Fruit fly (Drosophila melanogaster) ovary, adult (tissue): ENCODE measurements around the gene sti.

Experiments used
- CG17801 ChIP-seq: fragments of 200-800 bp; optimal IDR thresholded peaks from 2 replicates; lab custom pipeline; 2019; ENCODE audit warnings: missing biosample characterization, mild to moderate bottlenecking, missing genetic modification characterization, moderate library complexity; ENCODE audit not compliant: partially characterized antibody

Gene sti

DNA sequence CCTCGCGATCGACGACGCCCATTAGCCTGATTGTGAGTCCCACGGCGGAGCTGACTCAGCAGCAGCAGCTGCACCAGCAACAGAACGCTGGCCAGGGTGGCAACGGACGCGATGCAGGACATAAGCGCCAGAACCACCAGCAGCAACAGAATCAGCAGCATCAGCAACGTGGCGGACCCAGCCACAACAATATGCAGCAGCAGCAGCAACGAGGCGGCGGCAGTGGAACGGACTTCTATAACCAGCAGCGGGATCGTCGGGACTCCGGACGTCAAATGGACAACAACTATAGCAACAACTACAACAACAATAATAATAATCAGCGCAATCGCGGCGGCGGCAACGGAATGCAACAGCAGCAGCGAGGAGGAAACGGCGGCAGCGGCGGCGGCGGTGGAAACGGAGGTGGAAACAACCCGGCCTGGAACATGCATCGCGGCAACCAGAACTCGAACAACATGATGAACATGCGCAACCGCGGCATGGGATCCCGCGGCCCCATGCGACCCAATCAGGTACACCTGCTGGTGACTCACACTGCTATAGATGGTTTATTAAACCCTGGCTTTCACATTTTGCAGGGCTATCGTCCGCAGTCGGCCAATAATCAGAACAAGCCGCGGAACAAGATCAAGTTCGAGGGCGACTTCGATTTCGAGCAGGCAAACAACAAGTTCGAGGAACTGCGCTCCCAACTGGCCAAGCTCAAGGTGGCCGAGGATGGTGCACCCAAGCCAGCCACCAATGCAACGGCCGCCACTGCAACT, 3.0 kb upstream of the sti start:
- no peak for TF ChIP-seq CG17801 (GFP tag; lab: Kevin White, UChicago)

DNA sequence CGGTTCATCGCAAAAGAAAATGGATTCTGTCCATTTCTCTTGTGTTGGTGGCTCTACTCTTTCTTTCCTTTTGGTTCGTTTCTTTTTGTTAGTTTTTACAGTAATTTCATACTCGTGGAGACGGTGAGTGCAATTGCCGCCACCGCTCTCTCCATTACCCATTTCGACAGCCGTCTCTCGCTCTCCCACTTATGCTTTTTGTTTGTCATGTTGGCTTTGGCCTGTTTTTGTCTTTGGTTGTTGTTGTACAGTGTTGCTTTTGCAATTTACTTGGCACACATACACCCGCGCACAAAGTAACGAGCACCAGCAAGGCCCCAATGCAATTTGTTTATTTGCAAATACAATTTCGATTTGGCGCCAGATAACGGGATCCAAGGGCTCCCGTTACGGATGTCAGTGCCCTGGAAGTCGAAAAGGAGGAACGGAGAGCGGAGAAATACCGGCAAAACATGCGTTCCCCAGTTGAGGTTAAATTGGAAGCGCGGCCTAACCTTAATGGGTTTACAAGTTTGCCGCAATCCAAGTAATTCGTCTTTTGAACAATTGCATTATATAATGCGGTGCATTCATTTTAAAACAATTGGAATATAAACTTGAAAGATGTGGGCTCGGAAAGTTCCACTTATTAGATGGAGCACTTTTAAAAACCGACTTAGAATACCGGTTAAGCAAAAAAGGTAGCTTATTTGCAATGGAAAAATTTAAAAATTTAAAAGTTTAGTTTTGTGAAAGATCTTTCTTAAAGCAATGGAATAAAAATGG, 1.3 kb upstream of the sti start:
- TF ChIP-seq CG17801 (GFP tag; lab: Kevin White, UChicago), result peak; percentile 72

DNA sequence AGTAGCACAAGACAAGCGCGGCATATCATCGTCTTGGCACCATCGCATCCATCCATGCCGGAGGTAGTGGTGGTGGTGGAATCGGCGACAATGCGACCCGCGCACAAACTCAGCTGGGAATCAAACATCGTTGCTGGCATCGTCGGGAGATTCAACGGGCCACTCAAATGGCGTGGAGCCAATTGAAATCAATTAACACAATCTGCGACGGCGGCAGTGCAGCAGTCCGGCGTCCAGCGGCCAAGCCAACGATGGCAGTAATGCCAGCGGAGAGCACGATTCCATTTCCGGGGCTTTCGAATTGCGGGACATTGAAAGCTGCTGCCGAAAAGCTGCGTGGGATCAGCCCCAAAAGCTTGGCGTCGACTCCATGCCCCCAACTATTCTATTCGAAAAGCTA, 7.0 kb downstream of the sti start, which contains the start of gene CG10654:
TSS of gene CG10654 (minus strand) at position 270 of the 400 bp plus-strand sequence.
- no peak for TF ChIP-seq CG17801 (GFP tag; lab: Kevin White, UChicago)

DNA sequence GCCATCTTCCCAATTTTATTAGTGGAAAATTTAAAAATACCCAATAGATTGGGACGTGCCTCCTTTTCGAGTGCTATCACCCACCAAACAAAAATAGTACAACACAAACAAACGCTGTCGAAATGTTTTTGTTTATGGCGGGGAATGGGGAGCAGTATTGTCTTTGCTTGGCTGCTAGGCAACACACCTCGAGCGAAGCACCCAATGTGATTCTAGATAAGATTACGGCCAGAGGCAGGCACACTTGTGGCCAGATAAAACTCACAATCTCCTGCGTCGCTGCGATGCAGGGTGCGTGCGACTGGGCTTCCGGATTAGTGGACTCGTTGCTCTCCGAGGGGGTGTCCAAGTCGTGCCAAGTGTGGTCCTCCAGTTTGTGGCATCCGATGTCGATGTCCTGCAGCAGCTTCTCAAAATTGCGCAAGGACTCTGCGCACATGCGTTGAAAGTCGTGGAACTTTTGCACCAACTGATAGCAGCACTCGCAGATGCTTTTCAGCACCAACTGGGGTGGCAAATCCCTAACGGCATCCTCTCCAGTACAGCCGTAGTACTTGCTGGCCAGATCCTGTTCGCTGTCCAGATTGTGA, 7.6 kb downstream of the sti start:
- no peak for TF ChIP-seq CG17801 (GFP tag; lab: Kevin White, UChicago)

DNA sequence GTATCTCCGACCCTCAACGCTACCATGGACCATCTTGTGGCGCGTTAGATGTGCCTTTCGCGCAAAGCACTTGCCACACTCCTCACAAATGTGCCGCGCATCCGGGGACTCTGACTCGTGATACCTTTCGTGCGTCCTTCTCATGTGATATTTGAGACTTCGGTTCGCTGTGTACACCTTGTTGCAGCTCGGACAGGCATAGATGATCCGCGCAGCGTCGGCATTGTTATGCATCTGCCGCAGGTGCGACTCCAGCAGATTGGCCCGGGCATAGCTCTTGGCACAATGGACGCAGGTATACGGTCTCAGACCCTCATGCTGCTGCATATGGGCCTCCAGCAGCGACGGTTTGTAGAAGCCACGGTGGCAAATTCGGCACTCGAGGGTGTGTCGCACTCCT, 8.6 kb downstream of the sti start:
- TF ChIP-seq CG17801 (GFP tag; lab: Kevin White, UChicago), result no peak

DNA sequence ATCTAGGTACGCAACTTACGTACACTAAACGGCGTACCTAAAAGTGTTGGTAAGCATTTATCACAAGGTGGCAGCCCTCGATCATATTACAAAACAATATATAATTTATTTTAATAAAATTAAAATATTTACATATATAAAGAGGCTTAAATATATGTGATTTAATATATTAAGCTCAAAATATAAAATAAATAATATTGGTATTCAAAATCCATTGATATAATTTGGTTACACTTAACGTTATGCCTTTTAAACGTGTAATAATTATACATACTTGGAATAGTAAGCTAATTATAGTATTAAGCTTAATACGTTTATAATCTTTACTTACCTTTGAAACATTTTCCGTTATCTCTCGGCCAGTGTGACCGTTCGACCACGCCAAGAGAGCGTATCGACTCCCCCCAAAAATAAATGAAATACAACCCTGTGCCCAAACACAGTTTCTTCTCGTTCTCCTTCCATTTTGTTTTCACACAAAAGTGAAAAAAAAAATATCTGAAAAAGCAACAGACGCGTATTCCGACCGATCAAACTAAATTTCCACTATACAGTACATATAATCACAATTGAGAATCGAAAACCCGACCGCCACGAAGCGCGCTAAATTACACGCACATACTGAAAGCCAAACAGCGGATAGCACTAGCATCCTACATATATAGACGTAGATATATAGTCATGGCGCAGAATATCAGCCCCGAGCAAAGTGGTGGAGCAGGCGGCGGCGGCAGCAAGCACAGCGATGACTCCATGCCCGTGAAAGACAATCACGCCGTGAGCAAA, 10.6 kb downstream of the sti start, which contains the start of the genes CG10646 and vih:
TSS of gene CG10646 (minus strand) at position 30 of the 786 bp plus-strand sequence.
TSS of gene vih (plus strand) at position 428 of the 786 bp plus-strand sequence.
- TF ChIP-seq CG17801 (GFP tag; lab: Kevin White, UChicago), result peak; percentile 35

DNA sequence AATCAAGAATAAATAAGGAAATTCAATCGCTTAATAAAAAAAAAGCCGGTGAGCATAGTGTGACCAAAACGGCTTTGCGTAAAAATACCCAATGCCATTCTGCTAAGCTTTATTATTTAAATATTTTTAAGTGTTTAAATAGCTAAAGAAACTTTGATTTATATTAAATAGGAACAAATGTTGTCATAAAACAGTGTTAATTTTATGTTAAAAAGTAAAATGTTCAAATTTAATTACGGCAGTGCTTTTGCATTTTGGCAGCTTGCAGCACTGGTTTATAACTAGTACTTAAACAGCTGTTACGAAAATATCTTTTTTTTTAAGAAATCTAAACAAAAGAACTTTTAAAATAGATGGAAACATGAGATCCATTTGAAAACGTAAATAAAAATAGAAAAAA, 13.4 kb downstream of the sti start, which contains the start of the genes CG10638 and CG10681:
TSS of gene CG10638 (minus strand) at position 63 of the 400 bp plus-strand sequence.
TSS of gene CG10681 (plus strand) at position 265 of the 400 bp plus-strand sequence.
- peak; percentile 80 for TF ChIP-seq CG17801 (GFP tag; lab: Kevin White, UChicago)

DNA sequence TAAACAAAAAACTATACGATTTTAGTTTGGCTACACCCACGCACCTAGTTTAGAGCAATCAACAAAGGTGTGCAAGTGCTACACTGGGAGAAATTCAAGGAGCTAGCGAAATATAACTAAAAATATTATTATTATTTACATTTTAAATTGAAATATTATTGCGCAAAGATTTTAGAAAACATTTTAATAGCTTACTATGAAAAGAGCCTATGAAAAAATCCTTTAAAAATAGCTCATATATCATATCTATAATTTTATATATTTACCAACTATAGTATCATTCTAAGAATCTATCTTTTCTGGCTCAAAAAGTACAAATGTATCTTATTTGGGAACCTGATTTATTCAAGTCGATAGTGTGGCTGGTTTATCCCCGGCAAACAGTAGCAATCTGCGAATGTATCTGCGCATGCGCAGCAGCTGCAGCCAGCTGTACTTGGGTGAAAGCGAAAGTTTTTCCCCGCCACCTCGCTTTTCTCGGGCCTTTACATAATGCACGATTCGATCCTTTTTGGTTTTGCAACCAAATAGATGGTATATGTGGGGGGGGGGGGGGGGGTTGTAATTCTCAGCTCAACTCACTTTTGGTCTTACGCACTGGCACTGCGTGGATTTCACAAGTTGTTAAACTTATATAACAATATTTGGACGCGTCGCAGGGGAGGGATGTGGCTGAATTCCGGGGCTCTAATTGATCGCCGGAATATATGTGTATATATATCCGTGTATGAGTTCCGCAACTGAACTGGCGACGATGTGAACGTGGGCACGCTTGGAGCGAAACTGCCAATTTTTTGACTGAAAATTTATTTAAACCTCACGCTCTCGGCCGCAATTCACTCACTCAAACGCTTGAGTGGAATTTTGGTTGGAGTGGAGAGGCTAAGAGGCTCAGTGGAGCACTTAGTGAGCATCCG, 17.9 kb downstream of the sti start, which contains the start of gene CG10657:
TSS of gene CG10657 (minus strand) at position 789 of the 917 bp plus-strand sequence.
- no peak for TF ChIP-seq CG17801 (GFP tag; lab: Kevin White, UChicago)

DNA sequence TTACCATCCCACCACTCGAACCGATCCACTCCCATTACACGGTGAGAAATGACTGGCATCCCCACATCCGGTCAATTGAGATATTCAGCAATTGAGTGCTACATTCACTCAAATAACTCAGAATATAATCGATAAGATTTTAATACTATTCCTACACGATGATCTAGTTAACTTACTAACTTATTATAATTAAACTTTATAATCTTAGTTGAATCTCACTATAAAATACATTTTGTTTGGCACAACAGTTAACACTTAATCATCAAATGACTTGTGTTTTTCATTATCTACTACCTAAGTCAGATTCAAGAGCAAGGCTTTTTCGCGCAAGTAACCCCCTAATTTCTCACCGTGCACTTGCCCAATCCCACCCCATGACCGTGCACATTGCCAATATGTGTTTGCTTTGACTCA, 19.3 kb downstream of the sti start:
- no peak for TF ChIP-seq CG17801 (GFP tag; lab: Kevin White, UChicago)

DNA sequence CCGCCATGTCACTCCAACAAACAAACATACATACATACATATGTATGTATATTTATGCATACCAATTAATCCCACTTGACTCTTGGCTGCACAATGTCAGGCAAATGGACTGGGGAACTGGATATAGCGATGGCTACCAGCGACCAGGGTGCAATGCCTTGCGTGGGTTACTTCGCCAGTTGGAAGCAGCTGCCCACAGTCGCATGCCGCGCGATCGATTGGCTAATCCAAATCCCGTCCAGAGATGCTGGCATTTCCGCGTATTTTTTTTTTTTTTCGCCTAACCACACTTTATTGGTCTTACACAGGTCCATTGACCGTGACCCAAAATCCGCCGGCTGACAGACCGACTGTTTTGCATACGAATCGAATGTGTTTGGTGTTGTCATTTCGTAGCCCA, 20.3 kb downstream of the sti start:
- TF ChIP-seq CG17801 (GFP tag; lab: Kevin White, UChicago), result no peak

DNA sequence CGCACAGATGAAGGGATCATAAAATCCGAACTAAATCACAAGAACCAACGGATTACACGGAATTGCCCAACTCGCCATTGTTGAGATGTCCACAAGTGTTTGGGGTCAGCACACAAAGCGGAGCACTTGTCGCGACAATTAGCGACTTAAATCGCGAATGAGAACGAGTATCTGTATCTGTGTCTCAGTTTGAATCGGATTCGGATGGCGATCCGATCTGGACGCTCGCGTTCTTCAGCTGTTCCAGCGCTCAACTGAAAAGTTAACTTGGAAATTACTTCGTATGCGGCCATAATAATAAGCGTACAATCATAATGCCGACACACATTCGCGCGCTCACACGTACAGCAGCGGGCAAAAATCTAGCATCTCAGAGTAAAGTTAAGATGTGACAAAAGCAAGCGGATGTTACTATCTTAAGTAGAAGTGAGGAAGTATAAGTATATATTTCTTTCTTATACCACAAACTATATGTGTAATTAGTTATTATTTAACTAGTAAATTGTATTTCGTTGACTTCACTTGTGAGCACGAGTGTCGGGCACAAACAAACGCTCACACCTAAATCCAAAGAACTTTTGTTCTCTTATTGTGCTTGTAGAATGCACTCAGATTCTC, 24.1 kb downstream of the sti start, which contains the start of gene CG10660:
TSS of gene CG10660 (minus strand) at position 259 of the 618 bp plus-strand sequence.
- peak; percentile 86 for TF ChIP-seq CG17801 (GFP tag; lab: Kevin White, UChicago)

DNA sequence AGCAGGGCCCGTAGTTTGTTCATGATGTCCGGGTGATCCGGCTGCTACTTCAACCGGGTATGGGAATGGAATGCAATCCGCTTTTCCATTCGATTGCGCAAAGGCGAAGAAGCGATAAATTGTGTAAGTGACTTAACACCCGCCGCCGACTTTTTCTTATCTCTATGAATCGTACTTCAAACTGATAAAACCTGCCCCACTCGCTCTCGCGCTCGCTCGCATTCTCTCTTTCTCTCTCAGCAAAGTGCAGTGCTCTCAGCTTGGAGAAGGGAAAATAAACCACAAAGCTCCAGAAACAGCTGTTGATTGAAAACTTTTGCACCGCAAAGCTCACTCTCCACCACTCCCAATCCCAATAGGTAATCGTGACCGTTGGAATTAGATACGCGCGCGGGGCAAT, 24.7 kb downstream of the sti start:
- no peak for TF ChIP-seq CG17801 (GFP tag; lab: Kevin White, UChicago)

DNA sequence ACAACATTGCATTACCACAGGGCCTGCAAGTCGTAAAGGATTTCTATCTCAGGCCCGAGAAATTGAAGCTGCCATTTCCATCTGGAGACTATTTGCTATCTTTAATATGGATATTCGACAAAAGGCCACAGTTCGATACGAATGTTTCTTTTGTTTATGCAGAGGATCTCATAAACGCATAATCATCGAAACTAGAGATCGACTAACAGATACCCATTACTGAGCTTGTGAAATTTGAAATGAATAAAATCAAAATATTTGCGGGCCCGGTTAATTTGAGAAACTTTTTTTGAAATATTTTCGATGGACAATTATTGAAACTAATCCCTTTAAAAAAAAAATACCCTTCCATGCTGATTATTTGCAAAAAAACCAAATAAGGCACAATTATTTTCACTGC, 28.4 kb downstream of the sti start:
- no peak for TF ChIP-seq CG17801 (GFP tag; lab: Kevin White, UChicago)
